Fruit fly (Drosophila melanogaster) Kc167 (cell line): Measurements from ENCODE around the gene CG13042.

ENCODE experiments used
- Myc ChIP-seq: fragments of >200 bp; optimal IDR thresholded peaks from 2 replicates; lab custom pipeline; 2017; ENCODE audit warnings: missing external identifiers
- h ChIP-seq: fragments of >200 bp; optimal IDR thresholded peaks from 3 replicates; lab custom pipeline; 2018; ENCODE audit warnings: missing external identifiers
- insv ChIP-seq: fragments of >200 bp; optimal IDR thresholded peaks from 3 replicates; lab custom pipeline; 2018; ENCODE audit warnings: missing external identifiers
- psq ChIP-seq: fragments of >200 bp; optimal IDR thresholded peaks from 2 replicates; lab custom pipeline; 2017; ENCODE audit warnings: missing external identifiers
- ttk ChIP-seq: sonication (Bioruptor generic); optimal IDR thresholded peaks from 2 replicates; lab custom pipeline; 2017; ENCODE audit warnings: missing external identifiers

DNA sequence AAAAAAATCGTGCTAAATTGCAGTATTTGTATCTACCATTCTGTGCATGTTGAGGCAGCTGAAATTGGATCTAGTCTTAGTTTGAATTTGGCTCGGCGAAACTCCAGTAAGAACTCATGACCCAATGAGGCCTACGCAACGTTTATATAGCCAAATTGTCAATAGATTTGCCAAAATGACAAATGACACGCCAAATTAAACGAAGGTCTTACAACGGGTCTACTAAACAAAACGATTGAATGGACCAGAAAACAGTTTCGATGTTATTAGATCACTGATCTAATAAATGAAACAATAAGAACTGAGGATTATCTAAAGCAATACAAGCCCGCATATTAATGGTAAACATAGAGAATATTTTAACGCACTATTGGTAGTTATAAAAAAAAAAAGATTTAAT is 12.9 kb upstream of the CG13042 start, which contains the start of gene CG42718:
- no peak for TF ChIP-seq psq
- no peak for TF ChIP-seq Myc (lab: Kevin White, UChicago)
- TF ChIP-seq ttk (lab: Kevin White, UChicago), result no peak
- TF ChIP-seq h, result no peak
- TF ChIP-seq insv (lab: Kevin White, UChicago), result no peak
